Worm (Caenorhabditis elegans) whole organism, mixed stage, embryonic: ENCODE data around the gene pdhb-1.

ENCODE experiments used
- lsy-2 ChIP-seq: fragments of 150-350 bp; optimal IDR thresholded peaks from 2 replicates; lab custom pipeline; 2014; ENCODE audit warnings: missing biosample characterization, missing genetic modification characterization
- mep-1 ChIP-seq: fragments of 150-350 bp; optimal IDR thresholded peaks from 2 replicates; lab custom pipeline; 2017; ENCODE audit warnings: missing biosample characterization, missing genetic modification reagents, missing genetic modification characterization, inconsistent platforms
- nhr-237 ChIP-seq: fragments of 150-350 bp; optimal IDR thresholded peaks from 2 replicates; lab custom pipeline; 2014; ENCODE audit warnings: missing biosample characterization, missing genetic modification characterization
- unc-62 ChIP-seq: fragments of 150-350 bp; optimal IDR thresholded peaks from 2 replicates; lab custom pipeline; 2014; ENCODE audit warnings: missing biosample characterization, missing genetic modification reagents, missing genetic modification characterization

DNA sequence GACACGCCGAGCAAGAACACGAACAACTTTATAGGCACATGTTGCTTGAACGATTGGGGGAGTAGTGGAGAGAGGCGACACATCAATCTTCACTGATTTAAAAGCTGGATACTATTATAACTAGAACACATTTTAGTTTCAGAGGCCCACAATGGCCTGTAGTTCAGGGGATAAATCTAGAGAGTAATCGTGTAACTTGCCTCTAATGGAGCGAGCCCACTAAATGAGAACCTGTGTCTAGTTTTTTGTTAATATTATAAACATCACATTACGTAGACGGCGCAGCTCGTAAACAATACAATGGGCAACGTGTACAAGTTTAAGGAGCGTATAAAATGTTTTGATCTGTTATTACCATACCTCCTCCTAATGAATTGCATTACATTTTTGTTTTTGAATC is 45.1 kb downstream of the pdhb-1 start, which contains the start of gene F58E2.5:
- TF ChIP-seq lsy-2 (tag; lab: Kevin White, UChicago): no peak
- no peak for TF ChIP-seq nhr-237 (tag; lab: Kevin White, UChicago)
- TF ChIP-seq mep-1 (tag; lab: Kevin White, UChicago): no peak
- no peak for TF ChIP-seq unc-62 (GFP tag; lab: Kevin White, UChicago)
